Fruit fly (Drosophila melanogaster) whole organism, prepupa: ENCODE measurements around the gene CG46397.
A peak's percentile ranks its signal among the peaks of the same experiment; 100 is the strongest.

ENCODE experiments used
- CG11902 ChIP-seq: fragments of 200-800 bp; sonication (Bioruptor generic); optimal IDR thresholded peaks from 3 replicates; lab custom pipeline; 2016; ENCODE audit warnings: missing biosample characterization, missing genetic modification characterization
- CG15336 ChIP-seq: fragments of 200-800 bp; sonication (Bioruptor generic); IDR thresholded peaks from 2 replicates; pipeline ENCODE4 v1.3.6; 2022; ENCODE audit warnings: missing biosample characterization, missing genetic modification characterization
- CG16779 ChIP-seq: fragments of 200-800 bp; sonication (Bioruptor generic); optimal IDR thresholded peaks from 3 replicates; lab custom pipeline; 2017; ENCODE audit warnings: missing biosample characterization, mild to moderate bottlenecking, missing genetic modification characterization
- CG9139 ChIP-seq: fragments of 200-800 bp; sonication (Bioruptor generic); optimal IDR thresholded peaks from 3 replicates; lab custom pipeline; 2017; ENCODE audit warnings: missing biosample characterization, mild to moderate bottlenecking, missing genetic modification characterization
- Ets96B ChIP-seq: fragments of 200-800 bp; optimal IDR thresholded peaks from 2 replicates; lab custom pipeline; 2019; ENCODE audit warnings: missing biosample characterization, mild to moderate bottlenecking, missing genetic modification characterization, moderate library complexity
- Lpt ChIP-seq: fragments of 200-800 bp; sonication (Bioruptor generic); optimal IDR thresholded peaks from 3 replicates; lab custom pipeline; 2016; ENCODE audit warnings: missing biosample characterization, missing genetic modification characterization
- OdsH ChIP-seq: fragments of 200-800 bp; sonication (Bioruptor generic); optimal IDR thresholded peaks from 3 replicates; lab custom pipeline; 2016; ENCODE audit warnings: missing biosample characterization, missing genetic modification characterization
- Sox102F ChIP-seq: fragments of 200-800 bp; sonication (Bioruptor generic); optimal IDR thresholded peaks from 2 replicates; lab custom pipeline; 2016; ENCODE audit warnings: missing biosample characterization, mild to moderate bottlenecking, missing genetic modification characterization
- fd59A ChIP-seq: fragments of 200-800 bp; sonication (Bioruptor generic); optimal IDR thresholded peaks from 2 replicates; lab custom pipeline; 2017; ENCODE audit warnings: missing biosample characterization, mild to moderate bottlenecking, missing genetic modification characterization, missing genetic modification reagents
- pdm3 ChIP-seq: fragments of 200-800 bp; sonication (Bioruptor generic); optimal IDR thresholded peaks from 3 replicates; lab custom pipeline; 2016; ENCODE audit warnings: missing biosample characterization, missing genetic modification characterization

- TF ChIP-seq CG15336 (peak; percentile 85), pdm3 (GFP tag; lab: Kevin White, UChicago) (peak; percentile 75), fd59A (GFP tag; lab: Kevin White, UChicago) (peak; percentile 49), Ets96B (tag; lab: Kevin White, UChicago) (peak; percentile 84), CG11902 (peak; percentile 58), CG16779 (peak; percentile 51), CG9139 (GFP tag; lab: Kevin White, UChicago) (peak; percentile 46), Sox102F (GFP tag; lab: Kevin White, UChicago) (peak; percentile 75), OdsH (GFP tag; lab: Kevin White, UChicago) (peak; percentile 82), Lpt (peak; percentile 61)
These were observed 26.8 kb upstream of the CG46397 start for dm6 chr2L:8920294-8920693.
